Worm (Caenorhabditis elegans): ENCODE results near the gene col-123.

DNA sequence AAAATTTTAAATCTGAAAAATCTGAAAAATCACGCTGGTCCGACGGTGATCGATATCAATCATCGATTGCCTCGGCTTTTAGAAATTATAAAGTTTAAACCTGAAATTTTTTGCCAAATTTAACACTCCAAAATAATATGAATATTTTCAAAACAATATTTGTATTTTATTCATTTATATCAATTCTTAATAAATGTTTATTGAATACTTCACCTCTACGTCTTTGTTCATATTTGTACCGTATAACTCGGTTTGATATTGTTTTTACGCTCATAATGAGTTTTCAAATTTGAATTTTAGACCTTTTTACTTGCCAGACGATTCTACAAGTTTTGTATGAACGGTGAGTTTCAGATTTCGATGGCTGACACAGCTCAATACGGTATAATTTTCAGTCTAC, 43.1 kb downstream of the col-123 start, which contains the start of the genes K07F5.15 and K07F5.22:
- TF ChIP-seq ceh-82 (tag; optimal IDR thresholded peaks at IDR 0.05) (no peak), ces-1 (GFP tag; optimal IDR thresholded peaks at IDR 0.05) (no peak), lsy-2 (tag; optimal IDR thresholded peaks at IDR 0.05) (no peak), unc-39 (tag; optimal IDR thresholded peaks at IDR 0.05) (no peak), unc-62 (GFP tag; optimal IDR thresholded peaks at IDR 0.05 in 1 of 2) (no peak), unc-62 (tag; optimal IDR thresholded peaks at IDR 0.05) (no peak), mxl-3 (GFP tag; optimal IDR thresholded peaks at IDR 0.05) (no peak), ceh-20 (GFP tag; IDR thresholded peaks at IDR 0.05) (no peak), daf-12 (tag; optimal IDR thresholded peaks at IDR 0.05) (no peak)
